Fruit fly (Drosophila melanogaster): ENCODE results near the gene Obp99d.

Obp99d gene

dm6 chr3R:29740078-29740477 is 25.8 kb downstream of the Obp99d start:
- TF ChIP-seq Hnf4 (GFP tag; optimal IDR thresholded peaks at IDR 0.05), result no peak
- TF ChIP-seq N (GFP tag; optimal IDR thresholded peaks at IDR 0.05), result no peak
- TF ChIP-seq h (GFP tag; optimal IDR thresholded peaks at IDR 0.05), result no peak
- no peak for TF ChIP-seq fru (GFP tag; optimal IDR thresholded peaks at IDR 0.05)
- no peak for TF ChIP-seq pan (optimal IDR thresholded peaks at IDR 0.05)
- TF ChIP-seq Vsx2 (GFP tag; optimal IDR thresholded peaks at IDR 0.05; ENCODE audit: partially characterized antibody), result no peak
- TF ChIP-seq Sp1 (GFP tag; optimal IDR thresholded peaks at IDR 0.05), result no peak
- TF ChIP-seq lola (GFP tag; optimal IDR thresholded peaks at IDR 0.05), result no peak
- TF ChIP-seq sage (GFP tag; optimal IDR thresholded peaks at IDR 0.05), result no peak
- TF ChIP-seq dl (GFP tag; optimal IDR thresholded peaks at IDR 0.05; ENCODE audit: insufficient read depth in 1 of 2, partially characterized antibody in 2 of 2), result no peak
- no peak for TF ChIP-seq Mio (GFP tag; optimal IDR thresholded peaks at IDR 0.05)
- TF ChIP-seq Hr78 (GFP tag; optimal IDR thresholded peaks at IDR 0.05), result no peak

dm6 chr3R:29745056-29745455 is 30.8 kb downstream of the Obp99d start, which contains the start of the genes Wdr24 and IntS11:
Gene Wdr24, minus strand, starts transcription at chr3R:29745092.
Gene IntS11, plus strand, starts transcription at chr3R:29745337.
- peak; percentile 95 for TF ChIP-seq Sp1 (GFP tag; optimal IDR thresholded peaks at IDR 0.05)
- TF ChIP-seq Hnf4 (GFP tag; optimal IDR thresholded peaks at IDR 0.05), result no peak
- TF ChIP-seq Vsx2 (GFP tag; optimal IDR thresholded peaks at IDR 0.05; ENCODE audit: partially characterized antibody), result no peak
- no peak for TF ChIP-seq usp (GFP tag; optimal IDR thresholded peaks at IDR 0.05)
- peak in 1 of 2 experiments; percentile 93 for TF ChIP-seq foxo (GFP tag; optimal IDR thresholded peaks at IDR 0.05)
- TF ChIP-seq CG32264 (GFP tag; optimal IDR thresholded peaks at IDR 0.05), result peak; percentile 76
- no peak for TF ChIP-seq lola (GFP tag; optimal IDR thresholded peaks at IDR 0.05)
- peak; percentile 87 for TF ChIP-seq psq (GFP tag; optimal IDR thresholded peaks at IDR 0.05)
- peak; percentile 66 for TF ChIP-seq GATAd (GFP tag; optimal IDR thresholded peaks at IDR 0.05)
- peak; percentile 85 for TF ChIP-seq br (GFP tag; optimal IDR thresholded peaks at IDR 0.05)
- no peak for TF ChIP-seq brk (GFP tag; optimal IDR thresholded peaks at IDR 0.05)
- peak; percentile 94 for TF ChIP-seq ey (GFP tag; optimal IDR thresholded peaks at IDR 0.05)
- TF ChIP-seq HLH106 (tag; optimal IDR thresholded peaks at IDR 0.05), result peak; percentile 99
- no peak for TF ChIP-seq CrebA (GFP tag; optimal IDR thresholded peaks at IDR 0.05; ENCODE audit: borderline replicate concordance)
- TF ChIP-seq dsf (GFP tag; optimal IDR thresholded peaks at IDR 0.05; ENCODE audit: borderline replicate concordance), result no peak
- TF ChIP-seq Rel (GFP tag; optimal IDR thresholded peaks at IDR 0.05), result no peak
- peak; percentile 86 for TF ChIP-seq Rel (tag; optimal IDR thresholded peaks at IDR 0.05)
- no peak for TF ChIP-seq pan (optimal IDR thresholded peaks at IDR 0.05)
- TF ChIP-seq Myc (optimal IDR thresholded peaks at IDR 0.05), result no peak
- peak; percentile 98 for TF ChIP-seq dmrt93B (GFP tag; optimal IDR thresholded peaks at IDR 0.05)
- peak; percentile 94 for TF ChIP-seq rgr (GFP tag; optimal IDR thresholded peaks at IDR 0.05)
- no peak for TF ChIP-seq sage (GFP tag; optimal IDR thresholded peaks at IDR 0.05)
- peak; percentile 91 for TF ChIP-seq fru (GFP tag; optimal IDR thresholded peaks at IDR 0.05)
- TF ChIP-seq Mio (GFP tag; optimal IDR thresholded peaks at IDR 0.05), result peak; percentile 45
- peak; percentile 64 for TF ChIP-seq Hr83 (GFP tag; optimal IDR thresholded peaks at IDR 0.05; ENCODE audit: poor library complexity, severe bottlenecking)
- TF ChIP-seq Dfd (GFP tag; optimal IDR thresholded peaks at IDR 0.05), result no peak
- TF ChIP-seq tai (GFP tag; optimal IDR thresholded peaks at IDR 0.05), result no peak
- TF ChIP-seq OdsH (GFP tag; optimal IDR thresholded peaks at IDR 0.05), result peak; percentile 90
- no peak for TF ChIP-seq N (GFP tag; optimal IDR thresholded peaks at IDR 0.05)
- TF ChIP-seq Hr78 (GFP tag; optimal IDR thresholded peaks at IDR 0.05), result no peak
- no peak for TF ChIP-seq Abd-B (GFP tag; optimal IDR thresholded peaks at IDR 0.05)
- peak; percentile 95 for TF ChIP-seq CG9705 (GFP tag; optimal IDR thresholded peaks at IDR 0.05)
- TF ChIP-seq woc (GFP tag; optimal IDR thresholded peaks at IDR 0.05), result peak; percentile 87
- TF ChIP-seq sv (GFP tag; optimal IDR thresholded peaks at IDR 0.05), result peak; percentile 60
- no peak for TF ChIP-seq Jra (GFP tag; optimal IDR thresholded peaks at IDR 0.05)
- TF ChIP-seq dl (GFP tag; optimal IDR thresholded peaks at IDR 0.05; ENCODE audit: insufficient read depth in 1 of 2, partially characterized antibody in 2 of 2), result no peak
- TF ChIP-seq Dif (GFP tag; optimal IDR thresholded peaks at IDR 0.05; ENCODE audit: partially characterized antibody), result no peak
- no peak for TF ChIP-seq jim (GFP tag; optimal IDR thresholded peaks at IDR 0.05)
- peak; percentile 94 for TF ChIP-seq h (GFP tag; optimal IDR thresholded peaks at IDR 0.05)
